Fruit fly (Drosophila melanogaster) S2 (cell line): Measurements from ENCODE around the gene Scsalpha2.

ENCODE experiments used
- CG8478 ChIP-seq: fragments of >200 bp; optimal IDR thresholded peaks from 2 replicates; lab custom pipeline; 2018
- CTCF ChIP-seq, 2 experiments: fragments of >200 bp; optimal IDR thresholded peaks; 2 replicates each; lab custom pipeline; 2018

Gene Scsalpha2

DNA sequence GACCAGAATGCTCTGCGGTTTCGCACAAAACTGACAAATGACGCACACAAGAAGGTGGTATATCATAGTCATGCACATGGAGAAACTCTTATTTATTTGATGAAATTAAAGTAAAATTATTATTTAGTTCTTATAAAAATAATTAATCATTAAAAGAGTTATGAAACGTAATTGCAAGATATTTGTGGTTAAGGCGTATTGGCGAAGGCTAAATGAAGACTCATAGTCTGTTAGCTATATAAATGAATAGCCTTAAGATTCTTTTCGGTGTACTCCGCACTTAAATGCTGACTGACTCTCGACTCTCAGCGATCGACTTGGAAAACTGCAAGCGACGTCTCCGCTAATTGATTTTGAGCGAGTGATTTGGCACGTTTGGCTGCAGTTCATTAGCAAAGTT is 13.6 kb upstream of the Scsalpha2 start:
- no peak for TF ChIP-seq CTCF (optimal IDR thresholded peaks at IDR 0.05; lab: Kevin White, UChicago)

DNA sequence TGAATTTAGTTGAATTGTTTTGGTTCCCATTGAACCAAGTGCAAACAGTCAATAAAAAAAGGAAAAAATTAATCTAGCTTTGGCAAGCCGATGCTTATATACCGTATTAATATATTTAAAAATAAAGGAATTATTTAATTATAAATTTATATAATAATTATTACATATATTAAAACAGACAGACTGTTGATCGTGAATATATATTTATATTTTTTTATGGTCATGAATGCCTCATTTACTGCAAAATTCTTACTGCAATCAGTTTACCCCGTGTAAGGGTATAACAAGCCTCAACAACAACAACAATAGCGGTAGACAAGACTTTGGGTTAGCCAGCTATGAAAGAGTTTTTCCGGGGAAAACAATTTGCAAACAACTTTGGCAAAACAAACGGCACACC is 11.3 kb upstream of the Scsalpha2 start:
- TF ChIP-seq CTCF (optimal IDR thresholded peaks at IDR 0.05; lab: Kevin White, UChicago) (no peak), CG8478 (lab: Kevin White, UChicago) (no peak)

- no peak for TF ChIP-seq CTCF (optimal IDR thresholded peaks at IDR 0.05; lab: Kevin White, UChicago)
Measured at dm6 chr3R:19472218-19472617, 9.4 kb upstream of the Scsalpha2 start.

- TF ChIP-seq CG8478 (lab: Kevin White, UChicago), result no peak
- no peak for TF ChIP-seq CTCF (optimal IDR thresholded peaks at IDR 0.05; lab: Kevin White, UChicago)
Measured at dm6 chr3R:19470607-19471006, 7.7 kb upstream of the Scsalpha2 start.

dm6 chr3R:19467464-19467863 is 4.6 kb upstream of the Scsalpha2 start:
- TF ChIP-seq CTCF (optimal IDR thresholded peaks at IDR 0.05; lab: Kevin White, UChicago), result no peak
- TF ChIP-seq CG8478 (lab: Kevin White, UChicago), result no peak

dm6 chr3R:19465286-19465685 is 2.4 kb upstream of the Scsalpha2 start:
- no peak for TF ChIP-seq CG8478 (lab: Kevin White, UChicago)
- TF ChIP-seq CTCF (optimal IDR thresholded peaks at IDR 0.05; lab: Kevin White, UChicago), result no peak

DNA sequence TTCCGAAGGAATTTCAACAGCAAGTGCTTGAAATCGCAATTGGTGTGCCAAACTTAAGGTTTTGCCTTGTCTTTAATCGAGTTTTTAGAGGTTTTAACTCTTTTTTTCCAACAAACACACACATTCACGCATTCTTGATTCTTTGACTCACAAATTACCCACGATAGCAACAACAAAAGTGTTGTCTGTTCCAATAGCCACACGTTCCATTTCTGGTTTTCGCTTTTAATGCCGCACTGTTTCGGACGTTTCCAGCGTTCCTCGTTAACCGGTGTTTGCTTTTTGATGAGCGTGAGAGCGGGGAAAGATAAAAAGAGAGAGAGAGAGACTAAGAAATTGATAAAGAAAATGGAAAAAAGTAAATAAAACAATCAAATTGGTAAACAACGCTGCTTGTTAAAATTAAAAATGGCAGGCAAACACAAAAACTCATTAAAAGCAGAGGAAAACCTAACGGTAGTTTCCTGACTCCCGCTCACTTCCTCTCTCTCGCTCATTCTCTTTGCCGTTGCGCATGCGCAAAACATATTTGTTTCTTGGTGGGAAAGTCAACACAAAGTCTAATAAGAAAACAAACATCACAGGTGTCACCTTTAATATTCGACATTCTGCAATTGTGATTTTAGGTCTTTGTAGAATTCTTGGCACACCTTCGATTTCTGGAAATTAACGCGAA is 1.1 kb upstream of the Scsalpha2 start:
- TF ChIP-seq CTCF (optimal IDR thresholded peaks at IDR 0.05; lab: Kevin White, UChicago), result no peak
- TF ChIP-seq CG8478 (lab: Kevin White, UChicago), result no peak

DNA sequence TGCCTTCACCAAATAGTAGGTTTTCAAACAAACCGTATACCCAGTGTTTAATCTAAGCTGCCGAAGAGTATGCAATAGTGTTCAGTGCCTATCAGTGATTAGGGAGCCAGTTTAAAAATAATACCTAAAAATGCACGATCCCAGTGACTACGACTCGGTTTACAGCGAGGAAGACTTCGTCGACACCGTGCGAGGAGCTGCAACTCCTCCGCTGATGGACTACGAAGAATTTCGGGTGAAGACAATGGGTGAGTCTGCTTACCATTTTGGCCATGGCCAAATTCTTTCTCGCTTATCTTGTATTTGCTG is 1.7 kb downstream of the Scsalpha2 start:
- TF ChIP-seq CTCF (optimal IDR thresholded peaks at IDR 0.05; lab: Kevin White, UChicago) (no peak), CG8478 (lab: Kevin White, UChicago) (no peak)

dm6 chr3R:19460409-19461217 is 2.3 kb downstream of the Scsalpha2 start, which contains the start of gene Dys:
Gene Dys, plus strand, starts transcription at chr3R:19461085.
- TF ChIP-seq CG8478 (lab: Kevin White, UChicago) (no peak), CTCF (optimal IDR thresholded peaks at IDR 0.05; lab: Kevin White, UChicago) (no peak)

DNA sequence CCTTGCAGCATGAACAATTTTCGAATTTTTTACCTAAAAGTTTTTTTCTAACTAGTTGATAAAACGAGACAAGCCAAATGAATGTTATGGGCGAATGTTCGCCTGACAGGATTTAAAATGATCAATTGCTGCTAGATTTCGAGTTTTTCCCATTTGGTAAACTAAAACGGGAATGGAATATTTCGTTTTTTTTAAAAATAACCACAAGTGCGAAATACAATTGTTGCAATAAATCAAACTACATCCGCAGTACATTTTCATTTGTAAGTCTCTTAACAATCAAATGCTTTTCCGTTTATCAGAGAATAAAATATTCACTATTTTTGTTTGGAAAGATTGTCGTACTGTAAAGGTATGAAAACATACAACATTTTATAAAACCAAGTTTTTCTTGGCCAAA is 37.8 kb downstream of the Scsalpha2 start, which contains the start of gene CG3517:
CG3517 (minus strand) TSS at position 101 of the 400 bp plus-strand sequence.
- TF ChIP-seq CTCF (optimal IDR thresholded peaks at IDR 0.05; lab: Kevin White, UChicago) (no peak), CG8478 (lab: Kevin White, UChicago) (no peak)

DNA sequence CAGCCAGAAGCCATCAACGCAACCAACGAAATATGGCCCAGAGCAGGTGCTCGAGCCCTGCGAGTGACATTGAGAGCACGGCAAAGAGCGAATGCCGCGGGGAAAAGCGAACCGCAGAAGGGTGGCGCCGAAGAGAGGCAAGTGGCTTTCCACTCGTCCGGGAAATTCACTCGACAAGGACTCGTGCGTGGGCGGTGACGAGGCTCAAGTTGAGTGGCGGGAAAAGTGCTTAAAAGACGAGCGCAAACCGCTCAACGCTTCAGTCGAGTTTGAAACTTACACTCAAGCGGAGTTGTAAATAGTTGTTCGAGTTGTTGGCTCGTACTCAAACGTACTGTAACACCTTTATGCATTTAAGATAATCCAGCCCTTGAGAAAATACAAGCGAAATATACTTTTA is 50.4 kb downstream of the Scsalpha2 start, which contains the start of gene CG31221:
CG31221 (plus strand) TSS at position 256 of the 400 bp plus-strand sequence.
- TF ChIP-seq CTCF (optimal IDR thresholded peaks at IDR 0.05; lab: Kevin White, UChicago) (no peak), CG8478 (lab: Kevin White, UChicago) (no peak)
